Fruit fly (Drosophila melanogaster) whole organism: ENCODE results near the gene CG7298.

Experiments used
- CG8478 ChIP-seq: fragments of >200 bp; optimal IDR thresholded peaks from 2 replicates; lab custom pipeline; 2018; ENCODE audit warnings: inconsistent platforms
- EcR ChIP-seq, 2 experiments: fragments of >200 bp; optimal IDR thresholded peaks; 2 replicates each; lab custom pipeline; 2017; ENCODE audit warnings: missing biosample characterization in 2 of 2, missing genetic modification characterization in 2 of 2, missing genetic modification reagents in 2 of 2
- pan ChIP-seq: fragments of >200 bp; optimal IDR thresholded peaks from 2 replicates; lab custom pipeline; 2017
- psq ChIP-seq: fragments of >200 bp; optimal IDR thresholded peaks from 2 replicates; lab custom pipeline; 2017

DNA sequence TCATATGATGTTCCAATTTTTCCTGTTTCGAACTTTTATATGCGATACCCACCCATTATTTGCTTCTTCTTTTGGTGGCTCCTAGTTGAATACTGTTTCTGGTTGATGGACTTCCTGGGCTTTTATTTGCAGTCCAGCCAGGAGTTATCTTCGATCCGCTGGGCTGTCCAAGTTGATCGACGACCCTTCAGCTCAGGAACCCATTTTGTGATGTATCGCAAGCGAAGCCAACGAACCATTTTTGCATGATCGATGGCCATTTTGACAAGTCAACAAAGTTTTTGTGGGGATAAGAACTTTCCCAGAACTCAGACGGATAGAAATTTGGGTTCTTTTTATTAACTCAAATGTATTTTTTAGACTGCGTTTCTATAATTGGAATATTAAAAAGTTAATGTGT, 2.5 kb upstream of the CG7298 start, which contains the start of gene CG7290:
- TF ChIP-seq EcR (GFP tag; optimal IDR thresholded peaks at IDR 0.05; lab: Kevin White, UChicago) (no peak), CG8478 (lab: Kevin White, UChicago) (no peak), pan (lab: Kevin White, UChicago) (no peak), psq (lab: Kevin White, UChicago) (no peak)
